Worm (Caenorhabditis elegans) whole organism, L4 larva: ENCODE measurements around the gene snb-1.

Experiments used
- fos-1 ChIP-seq: fragments of 150-350 bp; optimal IDR thresholded peaks from 2 replicates; lab custom pipeline; 2014; ENCODE audit warnings: missing biosample characterization, missing genetic modification characterization
- nhr-237 ChIP-seq: sonication (generic microtip); optimal IDR thresholded peaks from 2 replicates; lab custom pipeline; 2017; ENCODE audit warnings: missing biosample characterization, missing genetic modification characterization

DNA sequence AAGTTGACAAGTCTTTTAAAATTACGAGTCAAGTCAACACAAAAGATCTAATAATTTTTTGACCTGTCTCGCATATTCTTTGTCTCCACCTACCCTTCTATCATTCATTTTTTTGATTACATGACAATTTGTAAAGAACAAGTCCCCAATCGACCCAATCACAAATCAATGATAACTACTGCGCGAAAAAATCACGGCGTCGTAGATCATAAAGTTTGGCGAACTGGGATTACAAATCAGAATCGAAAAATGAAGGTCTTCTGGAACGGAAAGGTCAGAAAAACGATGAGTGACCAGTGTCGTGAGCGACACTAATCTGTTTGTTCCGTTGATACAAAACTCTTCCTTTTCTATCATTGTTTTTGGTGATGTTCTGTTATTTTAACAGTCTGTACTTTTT, 33.8 kb upstream of the snb-1 start:
- no peak for TF ChIP-seq fos-1 (tag; lab: Kevin White, UChicago)
- no peak for TF ChIP-seq nhr-237
